Fruit fly (Drosophila melanogaster) whole organism, embryonic: ENCODE measurements around the gene corolla.
A peak's percentile ranks its signal among the peaks of the same experiment; 100 is the strongest.

ENCODE experiments used
- Aef1 ChIP-seq: fragments of 200-800 bp; sonication (Bioruptor generic); IDR thresholded peaks from 3 replicates; pipeline ENCODE4 v1.3.6; 2022; ENCODE audit warnings: missing biosample characterization, missing genetic modification characterization
- CG10654 ChIP-seq: fragments of 200-800 bp; sonication (Bioruptor generic); optimal IDR thresholded peaks from 2 replicates; lab custom pipeline; 2016; ENCODE audit warnings: missing biosample characterization, missing genetic modification characterization
- CG11398 ChIP-seq: fragments of 200-800 bp; sonication (Bioruptor generic); optimal IDR thresholded peaks from 2 replicates; lab custom pipeline; 2016; ENCODE audit warnings: missing biosample characterization, missing genetic modification characterization
- CG12391 ChIP-seq: fragments of 200-800 bp; sonication (Bioruptor generic); optimal IDR thresholded peaks from 3 replicates; lab custom pipeline; 2018; ENCODE audit warnings: missing biosample characterization, mild to moderate bottlenecking, missing genetic modification characterization, moderate library complexity
- CG15011 ChIP-seq: fragments of 200-800 bp; sonication (Bioruptor generic); optimal IDR thresholded peaks from 3 replicates; lab custom pipeline; 2018; ENCODE audit warnings: missing biosample characterization, mild to moderate bottlenecking, missing genetic modification characterization
- CG15269 ChIP-seq: fragments of 200-800 bp; sonication (Bioruptor generic); optimal IDR thresholded peaks from 2 replicates; lab custom pipeline; 2018; ENCODE audit warnings: missing biosample characterization, mild to moderate bottlenecking, missing genetic modification characterization, moderate library complexity
- CG1529 ChIP-seq: fragments of 200-800 bp; sonication (Bioruptor generic); optimal IDR thresholded peaks from 3 replicates; lab custom pipeline; 2018; ENCODE audit warnings: missing biosample characterization, missing genetic modification characterization
- CG15601 ChIP-seq: fragments of 200-800 bp; sonication (Bioruptor generic); optimal IDR thresholded peaks from 3 replicates; lab custom pipeline; 2019; ENCODE audit warnings: missing biosample characterization, mild to moderate bottlenecking, missing genetic modification characterization, moderate library complexity
- CG1602 ChIP-seq: fragments of 200-800 bp; sonication (Bioruptor generic); optimal IDR thresholded peaks from 3 replicates; lab custom pipeline; 2016; ENCODE audit warnings: missing biosample characterization, missing genetic modification characterization
- CG18262 ChIP-seq: fragments of 200-800 bp; optimal IDR thresholded peaks from 3 replicates; lab custom pipeline; 2019; ENCODE audit warnings: missing biosample characterization, mild to moderate bottlenecking, missing genetic modification characterization, moderate library complexity
- CG30403 ChIP-seq: fragments of 200-800 bp; sonication (Bioruptor generic); optimal IDR thresholded peaks from 3 replicates; lab custom pipeline; 2016; ENCODE audit warnings: missing biosample characterization, missing genetic modification characterization
- CG31388 ChIP-seq: fragments of 200-800 bp; sonication (Bioruptor generic); optimal IDR thresholded peaks from 2 replicates; lab custom pipeline; 2016; ENCODE audit warnings: missing biosample characterization, missing genetic modification characterization
- CG33557 ChIP-seq: fragments of 200-800 bp; sonication (Bioruptor generic); optimal IDR thresholded peaks from 2 replicates; lab custom pipeline; 2019; ENCODE audit warnings: missing biosample characterization, mild to moderate bottlenecking, missing genetic modification characterization, moderate library complexity
- CG3847 ChIP-seq: fragments of 200-800 bp; sonication (Bioruptor generic); IDR thresholded peaks from 2 replicates; pipeline ENCODE4 v1.3.6; 2022; ENCODE audit warnings: missing biosample characterization, missing genetic modification characterization
- CG4328 ChIP-seq: fragments of 200-800 bp; sonication (Bioruptor generic); optimal IDR thresholded peaks from 3 replicates; lab custom pipeline; 2017; ENCODE audit warnings: missing biosample characterization, missing genetic modification reagents, missing genetic modification characterization
- CG6689 ChIP-seq: fragments of 200-800 bp; sonication (Bioruptor generic); IDR thresholded peaks from 2 replicates; pipeline ENCODE4 v1.3.6; 2022; ENCODE audit warnings: missing biosample characterization, missing genetic modification characterization
- CG7987 ChIP-seq: fragments of 200-800 bp; sonication (Bioruptor generic); optimal IDR thresholded peaks from 2 replicates; lab custom pipeline; 2018; ENCODE audit warnings: missing biosample characterization, mild to moderate bottlenecking, missing genetic modification characterization, moderate library complexity
- CG8359 ChIP-seq: fragments of 200-800 bp; sonication (Bioruptor generic); optimal IDR thresholded peaks from 2 replicates; lab custom pipeline; 2017; ENCODE audit warnings: missing biosample characterization, mild to moderate bottlenecking, missing genetic modification characterization, borderline replicate concordance
- CTCF ChIP-seq: fragments of 200-800 bp; sonication (Bioruptor generic); optimal IDR thresholded peaks from 2 replicates; lab custom pipeline; 2017; ENCODE audit warnings: missing biosample characterization, mild to moderate bottlenecking, missing genetic modification characterization, moderate library complexity
- CkIIα-i1 ChIP-seq: fragments of 200-800 bp; sonication (Bioruptor generic); IDR thresholded peaks from 2 replicates; pipeline ENCODE4 v1.3.6; 2022; ENCODE audit warnings: missing biosample characterization, missing genetic modification characterization
- CrebB ChIP-seq: fragments of 200-800 bp; sonication (Bioruptor generic); optimal IDR thresholded peaks from 3 replicates; lab custom pipeline; 2018; ENCODE audit warnings: missing biosample characterization, mild to moderate bottlenecking, missing genetic modification characterization
- Dfd ChIP-seq, 2 experiments: fragments of >200 bp; optimal IDR thresholded peaks; 2 replicates each; lab custom pipeline; 2017; ENCODE audit warnings: missing biosample characterization in 2 of 2, missing genetic modification characterization in 2 of 2
- Doc3 ChIP-seq: fragments of 200-800 bp; sonication (Bioruptor generic); IDR thresholded peaks from 3 replicates; pipeline ENCODE4 v1.3.6; 2022; ENCODE audit warnings: missing biosample characterization, missing genetic modification characterization; ENCODE audit not compliant: partially characterized antibody
- Ets65A ChIP-seq: fragments of 200-800 bp; sonication (Bioruptor generic); peaks from one replicate; lab custom pipeline; 2016; ENCODE audit warnings: missing biosample characterization, missing genetic modification characterization
- Fer1 ChIP-seq: fragments of 200-800 bp; sonication (Bioruptor generic); optimal IDR thresholded peaks from 2 replicates; lab custom pipeline; 2017; ENCODE audit warnings: missing biosample characterization, mild to moderate bottlenecking, missing genetic modification characterization
- Hey ChIP-seq: fragments of 200-800 bp; sonication (Bioruptor generic); optimal IDR thresholded peaks from 3 replicates; lab custom pipeline; 2018; ENCODE audit warnings: missing biosample characterization, mild to moderate bottlenecking, missing genetic modification characterization
- Hsf ChIP-seq: fragments of 200-800 bp; sonication (Bioruptor generic); optimal IDR thresholded peaks from 3 replicates; lab custom pipeline; 2016; ENCODE audit warnings: missing biosample characterization, missing genetic modification characterization
- Max ChIP-seq: fragments of 200-800 bp; sonication (Bioruptor generic); optimal IDR thresholded peaks from 2 replicates; lab custom pipeline; 2016; ENCODE audit warnings: missing biosample characterization, mild to moderate bottlenecking, missing genetic modification characterization
- NC2β ChIP-seq: fragments of 200-800 bp; sonication (Bioruptor generic); optimal IDR thresholded peaks from 2 replicates; lab custom pipeline; 2016; ENCODE audit warnings: missing biosample characterization, missing genetic modification characterization
- NK7.1 ChIP-seq: fragments of 200-800 bp; sonication (Bioruptor generic); optimal IDR thresholded peaks from 3 replicates; lab custom pipeline; 2016; ENCODE audit warnings: missing biosample characterization, missing genetic modification characterization
- Scr ChIP-seq: fragments of 200-800 bp; sonication (Bioruptor generic); IDR thresholded peaks from 2 replicates; pipeline ENCODE4 v1.3.6; 2022; ENCODE audit warnings: missing biosample characterization, missing genetic modification characterization; ENCODE audit not compliant: partially characterized antibody
- Xbp1 ChIP-seq: fragments of 200-800 bp; sonication (Bioruptor generic); optimal IDR thresholded peaks from 3 replicates; lab custom pipeline; 2016; ENCODE audit warnings: missing biosample characterization, mild to moderate bottlenecking, missing genetic modification characterization
- bab2 ChIP-seq: fragments of 200-800 bp; sonication (Bioruptor generic); optimal IDR thresholded peaks from 2 replicates; lab custom pipeline; 2016; ENCODE audit warnings: missing biosample characterization, missing genetic modification characterization
- cad ChIP-seq: fragments of >200 bp; optimal IDR thresholded peaks from 2 replicates; lab custom pipeline; 2017; ENCODE audit warnings: missing biosample characterization, missing genetic modification characterization
- ci ChIP-seq: fragments of 200-800 bp; sonication (Bioruptor generic); IDR thresholded peaks from 3 replicates; pipeline ENCODE4 v1.3.6; 2022; ENCODE audit warnings: missing biosample characterization, missing genetic modification characterization
- croc ChIP-seq: fragments of 200-800 bp; sonication (Bioruptor generic); conservative IDR thresholded peaks from 3 replicates; pipeline ENCODE4 v1.3.6; 2022; ENCODE audit warnings: missing biosample characterization, missing genetic modification characterization
- dan ChIP-seq: fragments of 200-800 bp; sonication (Bioruptor generic); IDR thresholded peaks from 2 replicates; pipeline ENCODE4 v1.3.6; 2022; ENCODE audit warnings: missing biosample characterization, missing genetic modification characterization
- dati ChIP-seq: fragments of 200-800 bp; sonication (Bioruptor generic); IDR thresholded peaks from 2 replicates; pipeline ENCODE4 v1.3.6; 2022; ENCODE audit warnings: missing biosample characterization, missing genetic modification characterization
- dimm ChIP-seq: fragments of 200-800 bp; sonication (Bioruptor generic); IDR thresholded peaks from 2 replicates; pipeline ENCODE4 v1.3.6; 2022; ENCODE audit warnings: missing biosample characterization, missing genetic modification characterization
- disco-r ChIP-seq: fragments of 200-800 bp; sonication (Bioruptor generic); optimal IDR thresholded peaks from 2 replicates; lab custom pipeline; 2016; ENCODE audit warnings: missing biosample characterization, missing genetic modification characterization
- dm ChIP-seq: fragments of 200-800 bp; sonication (Bioruptor generic); optimal IDR thresholded peaks from 3 replicates; lab custom pipeline; 2016; ENCODE audit warnings: missing biosample characterization, missing genetic modification characterization
- exex ChIP-seq: fragments of 200-800 bp; sonication (Bioruptor generic); optimal IDR thresholded peaks from 4 replicates; lab custom pipeline; 2018; ENCODE audit warnings: missing biosample characterization, mild to moderate bottlenecking, missing genetic modification characterization, moderate library complexity
- kay ChIP-seq: fragments of 200-800 bp; sonication (Bioruptor generic); optimal IDR thresholded peaks from 2 replicates; lab custom pipeline; 2016; ENCODE audit warnings: missing biosample characterization, missing genetic modification characterization
- onecut ChIP-seq: fragments of 200-800 bp; sonication (Bioruptor generic); IDR thresholded peaks from 2 replicates; pipeline ENCODE4 v1.3.6; 2022; ENCODE audit warnings: missing biosample characterization, missing genetic modification characterization
- org-1 ChIP-seq: fragments of 200-800 bp; sonication (Bioruptor generic); optimal IDR thresholded peaks from 2 replicates; lab custom pipeline; 2017; ENCODE audit warnings: missing biosample characterization, missing genetic modification characterization
- pros ChIP-seq: fragments of 200-800 bp; sonication (Bioruptor generic); optimal IDR thresholded peaks from 3 replicates; lab custom pipeline; 2019; ENCODE audit warnings: missing biosample characterization, mild to moderate bottlenecking, missing genetic modification characterization, moderate library complexity
- sens-2 ChIP-seq: fragments of 200-800 bp; sonication (Bioruptor generic); IDR thresholded peaks from 2 replicates; pipeline ENCODE4 v1.3.6; 2022; ENCODE audit warnings: missing biosample characterization, missing genetic modification characterization
- sima ChIP-seq: fragments of 200-800 bp; sonication (Bioruptor generic); optimal IDR thresholded peaks from 2 replicates; lab custom pipeline; 2016; ENCODE audit warnings: missing biosample characterization, missing genetic modification characterization
- twi ChIP-seq: fragments of 200-800 bp; optimal IDR thresholded peaks from 2 replicates; lab custom pipeline; 2019; ENCODE audit warnings: missing biosample characterization, mild to moderate bottlenecking, missing genetic modification characterization, moderate library complexity
- usp ChIP-seq: fragments of >200 bp; optimal IDR thresholded peaks from 2 replicates; lab custom pipeline; 2017; ENCODE audit warnings: missing biosample characterization, missing genetic modification characterization
- wdn ChIP-seq: fragments of 200-800 bp; sonication (Bioruptor generic); IDR thresholded peaks from 2 replicates; pipeline ENCODE4 v1.3.6; 2022; ENCODE audit warnings: missing biosample characterization, missing genetic modification characterization

The corolla gene

DNA sequence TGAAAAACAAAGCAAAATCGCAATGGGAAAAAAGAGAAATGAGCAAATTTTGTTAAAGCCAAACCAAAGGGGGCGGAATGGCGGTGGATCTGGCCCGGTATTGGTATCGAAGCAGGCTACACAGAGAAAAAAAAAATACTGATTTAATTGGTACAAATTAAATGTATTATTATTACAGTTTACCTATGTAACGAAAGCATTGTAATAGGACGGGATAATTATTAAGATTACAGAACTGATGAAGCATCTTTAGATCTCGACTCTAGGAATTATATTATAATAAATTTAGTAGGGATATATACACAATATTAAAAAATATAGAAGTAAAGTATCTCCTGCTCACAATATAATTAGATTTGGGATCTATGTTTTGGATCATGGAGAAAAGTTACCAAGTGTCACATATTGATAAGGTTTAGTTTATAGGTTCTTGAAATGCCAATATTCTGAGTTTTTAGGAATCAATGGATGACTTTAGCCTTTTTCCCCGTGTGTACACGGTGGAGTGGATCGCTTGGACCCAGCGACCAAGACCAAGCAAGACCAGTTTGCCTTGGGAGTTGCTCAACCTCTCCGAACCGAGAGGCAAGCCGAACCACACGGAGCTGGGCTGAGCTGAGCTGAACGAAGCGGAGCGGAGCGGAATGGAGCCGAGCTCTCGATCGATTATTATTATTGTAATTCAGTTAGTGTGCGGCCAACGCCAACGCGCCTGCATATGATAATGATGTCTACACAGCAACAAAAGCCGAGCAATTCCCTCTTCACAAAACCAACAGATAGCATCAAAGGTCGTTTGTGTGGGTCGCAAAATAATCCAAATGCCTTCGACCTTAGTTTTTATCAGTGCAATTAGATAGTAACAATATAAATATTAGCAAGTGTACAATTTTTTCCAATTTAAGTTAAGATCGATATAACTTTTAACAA lies 48.1 kb upstream of the corolla start (continued):
- TF ChIP-seq pros (GFP tag; lab: Kevin White, UChicago), result no peak
- TF ChIP-seq usp (GFP tag; lab: Kevin White, UChicago), result no peak
- no peak for TF ChIP-seq CG11398 (GFP tag; lab: Kevin White, UChicago)
- no peak for TF ChIP-seq twi (tag; lab: Kevin White, UChicago)
- TF ChIP-seq CTCF (GFP tag; lab: Kevin White, UChicago), result no peak
- no peak for TF ChIP-seq CG3847
- TF ChIP-seq NC2β, result no peak
- TF ChIP-seq CG18262, result peak; percentile 9
- TF ChIP-seq Xbp1 (GFP tag; lab: Kevin White, UChicago), result no peak
- no peak for TF ChIP-seq dati
- no peak for TF ChIP-seq croc (GFP tag; lab: Robert Waterston, UW)
- TF ChIP-seq ci (GFP tag; lab: Robert Waterston, UW), result no peak
- no peak for TF ChIP-seq CG30403 (GFP tag; lab: Kevin White, UChicago)
- no peak for TF ChIP-seq Hsf (GFP tag; lab: Kevin White, UChicago)
- TF ChIP-seq sima (GFP tag; lab: Kevin White, UChicago), result no peak
- TF ChIP-seq CG15601 (tag; lab: Kevin White, UChicago), result no peak
- TF ChIP-seq dimm, result no peak
- TF ChIP-seq dan (GFP tag; lab: Robert Waterston, UW), result no peak
- TF ChIP-seq CG8359, result no peak
- no peak for TF ChIP-seq CG33557 (GFP tag; lab: Kevin White, UChicago)
- no peak for TF ChIP-seq CkIIα-i1
- TF ChIP-seq CG15269 (tag; lab: Kevin White, UChicago), result peak; percentile 26
- TF ChIP-seq CG15011 (GFP tag; lab: Kevin White, UChicago), result no peak
- no peak for TF ChIP-seq dm
- TF ChIP-seq Hey (tag; lab: Kevin White, UChicago), result no peak
- TF ChIP-seq wdn, result no peak
- TF ChIP-seq NK7.1 (GFP tag; lab: Kevin White, UChicago), result no peak
- no peak for TF ChIP-seq Fer1 (GFP tag; lab: Kevin White, UChicago)
- no peak for TF ChIP-seq CG31388
- TF ChIP-seq Scr, result no peak
- TF ChIP-seq CG12391 (tag; lab: Kevin White, UChicago), result no peak
- TF ChIP-seq org-1 (GFP tag; lab: Kevin White, UChicago), result no peak
- TF ChIP-seq CG1529 (GFP tag; lab: Kevin White, UChicago), result no peak
- no peak for TF ChIP-seq Dfd (GFP tag; optimal IDR thresholded peaks at IDR 0.05; lab: Kevin White, UChicago)
- no peak for TF ChIP-seq CG7987
- TF ChIP-seq Aef1 (GFP tag; lab: Robert Waterston, UW), result no peak
- no peak for TF ChIP-seq bab2
- TF ChIP-seq CG1602 (GFP tag; lab: Kevin White, UChicago), result no peak
- peak; percentile 8 for TF ChIP-seq Ets65A
- no peak for TF ChIP-seq sens-2 (GFP tag; lab: Robert Waterston, UW)
- no peak for TF ChIP-seq kay (GFP tag; lab: Kevin White, UChicago)
- TF ChIP-seq CG4328 (GFP tag; lab: Kevin White, UChicago), result no peak
- no peak for TF ChIP-seq exex
- no peak for TF ChIP-seq disco-r (GFP tag; lab: Kevin White, UChicago)
- TF ChIP-seq Max (GFP tag; lab: Kevin White, UChicago), result no peak
- peak; percentile 63 for TF ChIP-seq onecut (GFP tag; lab: Robert Waterston, UW)
- TF ChIP-seq Doc3, result no peak
- no peak for TF ChIP-seq CrebB (tag; lab: Kevin White, UChicago)
- no peak for TF ChIP-seq CG6689
- no peak for TF ChIP-seq cad
- TF ChIP-seq CG10654 (GFP tag; lab: Kevin White, UChicago), result no peak
